Fruit fly (Drosophila melanogaster) Kc167 (cell line): ENCODE measurements around the gene GATAd.

Experiments used
- Myc ChIP-seq: fragments of >200 bp; optimal IDR thresholded peaks from 2 replicates; lab custom pipeline; 2017; ENCODE audit warnings: missing external identifiers
- insv ChIP-seq: fragments of >200 bp; optimal IDR thresholded peaks from 3 replicates; lab custom pipeline; 2018; ENCODE audit warnings: missing external identifiers
- psq ChIP-seq: fragments of >200 bp; optimal IDR thresholded peaks from 2 replicates; lab custom pipeline; 2017; ENCODE audit warnings: missing external identifiers

DNA sequence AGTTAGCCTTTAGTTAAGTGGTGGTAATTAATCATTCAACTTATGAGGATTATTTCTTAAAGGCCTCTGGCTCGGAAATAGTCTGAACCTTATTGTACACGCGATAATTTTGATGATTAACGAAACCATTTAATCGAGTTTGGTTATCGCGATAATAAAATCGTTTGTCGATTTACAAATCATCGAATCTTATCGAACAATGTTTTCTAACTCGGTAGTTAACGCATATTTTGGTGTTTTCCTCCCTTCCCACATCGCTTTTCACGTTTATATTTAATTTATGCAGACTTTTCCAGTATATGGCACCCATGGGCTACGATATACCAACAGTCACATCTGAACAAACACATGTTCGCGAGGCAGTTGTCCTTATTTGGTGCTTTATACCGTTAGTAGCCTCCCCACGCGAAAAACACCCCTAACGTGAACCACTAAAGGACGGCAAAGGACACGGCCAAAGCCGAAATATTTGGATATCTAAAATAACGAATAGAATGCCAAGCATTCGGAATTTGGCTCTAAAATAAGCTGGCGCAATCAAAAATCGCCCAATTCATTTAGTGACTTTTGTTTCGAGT lies 10.6 kb downstream of the GATAd start, which contains the start of gene Frmd5:
- no peak for TF ChIP-seq insv (lab: Kevin White, UChicago)
- TF ChIP-seq psq (lab: Kevin White, UChicago) = no peak
- TF ChIP-seq Myc = no peak
